Worm (Caenorhabditis elegans): ENCODE results near the gene nspe-1.

DNA sequence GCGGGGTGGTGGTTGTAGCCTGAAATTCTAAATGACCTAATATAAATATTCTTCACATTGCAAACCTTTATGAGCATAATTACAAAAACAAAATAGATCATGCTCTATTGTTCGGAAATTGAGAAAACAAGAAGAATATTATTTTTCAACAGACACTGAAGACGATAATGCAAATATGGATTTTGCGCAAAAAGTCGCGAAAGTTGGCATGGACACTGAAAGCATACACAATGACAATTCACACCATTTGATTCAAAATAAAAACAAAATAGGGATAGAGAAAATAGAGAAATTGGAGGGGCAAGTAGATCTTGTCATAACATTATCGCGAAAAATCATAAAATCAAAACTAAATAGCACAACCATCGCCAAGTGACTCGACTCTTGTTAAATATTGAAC lies 47.9 kb downstream of the nspe-1 start, which contains the start of gene Y38E10A.35:
- no peak for TF ChIP-seq ztf-23 (GFP tag; IDR thresholded peaks at IDR 0.05)
- no peak for TF ChIP-seq ref-1 (GFP tag; conservative IDR thresholded peaks at IDR 0.05)
- no peak for TF ChIP-seq T22C8.4 (GFP tag; IDR thresholded peaks at IDR 0.05)
- TF ChIP-seq flt-1 (GFP tag; IDR thresholded peaks at IDR 0.05), result no peak
- no peak for TF ChIP-seq ztf-29 (GFP tag; IDR thresholded peaks at IDR 0.05)
- TF ChIP-seq med-1 (GFP tag; optimal IDR thresholded peaks at IDR 0.05; ENCODE audit: insufficient read depth), result no peak
